Fruit fly (Drosophila melanogaster) whole organism, wandering third instar larva: Measurements from ENCODE around the gene CG46383.
A peak's percentile ranks its signal among the peaks of the same experiment; 100 is the strongest.

Experiments
- Abd-B ChIP-seq: fragments of >200 bp; optimal IDR thresholded peaks from 2 replicates; lab custom pipeline; 2017; ENCODE audit warnings: missing biosample characterization, missing genetic modification characterization
- CG32264 ChIP-seq: fragments of 200-800 bp; sonication (Bioruptor generic); optimal IDR thresholded peaks from 2 replicates; lab custom pipeline; 2016; ENCODE audit warnings: missing biosample characterization, missing genetic modification characterization
- CG9705 ChIP-seq: fragments of 200-800 bp; sonication (Bioruptor generic); optimal IDR thresholded peaks from 2 replicates; lab custom pipeline; 2018; ENCODE audit warnings: missing biosample characterization, mild to moderate bottlenecking, missing genetic modification characterization
- CrebA ChIP-seq: fragments of 200-800 bp; sonication (Bioruptor generic); optimal IDR thresholded peaks from 2 replicates; lab custom pipeline; 2016; ENCODE audit warnings: missing biosample characterization, mild to moderate bottlenecking, missing genetic modification characterization, borderline replicate concordance
- Dfd ChIP-seq: fragments of >200 bp; optimal IDR thresholded peaks from 2 replicates; lab custom pipeline; 2017; ENCODE audit warnings: missing biosample characterization, missing genetic modification characterization
- Dif ChIP-seq: fragments of 200-275, 200-300 bp; sonication (Bioruptor generic); optimal IDR thresholded peaks from 2 replicates; lab custom pipeline; 2018; ENCODE audit warnings: missing biosample characterization, missing genetic modification characterization; ENCODE audit not compliant: partially characterized antibody
- GATAd ChIP-seq: sonication (Bioruptor generic); optimal IDR thresholded peaks from 2 replicates; lab custom pipeline; 2016; ENCODE audit warnings: missing biosample characterization, missing genetic modification characterization
- Hnf4 ChIP-seq: fragments of 200-800 bp; sonication (Bioruptor generic); optimal IDR thresholded peaks from 2 replicates; lab custom pipeline; 2016; ENCODE audit warnings: missing biosample characterization, mild to moderate bottlenecking, missing genetic modification characterization
- Hr78 ChIP-seq: fragments of >200 bp; optimal IDR thresholded peaks from 2 replicates; lab custom pipeline; 2017; ENCODE audit warnings: missing biosample characterization, missing genetic modification characterization
- Hr83 ChIP-seq: fragments of 200-300 bp; sonication (Bioruptor generic); optimal IDR thresholded peaks from 2 replicates; lab custom pipeline; 2016; ENCODE audit warnings: missing biosample characterization, mild to moderate bottlenecking, missing genetic modification characterization, moderate library complexity; ENCODE audit not compliant: poor library complexity, severe bottlenecking
- Jra ChIP-seq: sonication (Bioruptor generic); optimal IDR thresholded peaks from 2 replicates; lab custom pipeline; 2016; ENCODE audit warnings: missing biosample characterization, missing genetic modification characterization
- Mio ChIP-seq: sonication (Bioruptor generic); optimal IDR thresholded peaks from 2 replicates; lab custom pipeline; 2016; ENCODE audit warnings: missing biosample characterization, missing genetic modification characterization
- Myc ChIP-seq: fragments of >200 bp; optimal IDR thresholded peaks from 2 replicates; lab custom pipeline; 2017
- N ChIP-seq: fragments of >200 bp; optimal IDR thresholded peaks from 2 replicates; lab custom pipeline; 2018; ENCODE audit warnings: missing biosample characterization, missing external identifiers, missing genetic modification characterization
- Sp1 ChIP-seq: fragments of 200-800 bp; sonication (Bioruptor generic); optimal IDR thresholded peaks from 3 replicates; lab custom pipeline; 2019; ENCODE audit warnings: missing biosample characterization, mild to moderate bottlenecking, missing genetic modification characterization, moderate library complexity
- Vsx2 ChIP-seq: fragments of 200-300, 225-300 bp; sonication (Bioruptor generic); optimal IDR thresholded peaks from 2 replicates; lab custom pipeline; 2018; ENCODE audit warnings: missing biosample characterization, missing genetic modification characterization; ENCODE audit not compliant: partially characterized antibody
- br ChIP-seq: fragments of 200-800 bp; sonication (Bioruptor generic); optimal IDR thresholded peaks from 2 replicates; lab custom pipeline; 2016; ENCODE audit warnings: missing biosample characterization, missing genetic modification characterization
- dl ChIP-seq, 2 experiments: fragments of 175-275, 200-275 bp in 1 of 2; fragments of 200-275 bp in 1 of 2; sonication (Bioruptor generic); optimal IDR thresholded peaks; lab custom pipeline; 2018; ENCODE audit warnings: mild to moderate bottlenecking in 2 of 2, missing biosample characterization in 2 of 2, missing genetic modification characterization in 2 of 2, moderate library complexity in 2 of 2; ENCODE audit not compliant: partially characterized antibody in 2 of 2, insufficient read depth in 1 of 2
- dmrt93B ChIP-seq: fragments of 200-800 bp; sonication (Bioruptor generic); optimal IDR thresholded peaks from 2 replicates; lab custom pipeline; 2018; ENCODE audit warnings: missing biosample characterization, mild to moderate bottlenecking, missing genetic modification characterization
- h ChIP-seq: fragments of 200-800 bp; sonication (Bioruptor generic); optimal IDR thresholded peaks from 3 replicates; lab custom pipeline; 2016; ENCODE audit warnings: missing biosample characterization, mild to moderate bottlenecking, missing genetic modification characterization
- jim ChIP-seq: fragments of 175-275, 200-325 bp; sonication (Bioruptor generic); optimal IDR thresholded peaks from 2 replicates; lab custom pipeline; 2016; ENCODE audit warnings: missing biosample characterization, mild to moderate bottlenecking, missing genetic modification characterization
- lola ChIP-seq: fragments of >200 bp; optimal IDR thresholded peaks from 2 replicates; lab custom pipeline; 2017; ENCODE audit warnings: missing biosample characterization, missing genetic modification characterization
- pan ChIP-seq: fragments of >200 bp; optimal IDR thresholded peaks from 2 replicates; lab custom pipeline; 2017
- psq ChIP-seq: fragments of 200-800 bp; sonication (Bioruptor generic); optimal IDR thresholded peaks from 3 replicates; lab custom pipeline; 2017; ENCODE audit warnings: missing biosample characterization, mild to moderate bottlenecking, missing genetic modification characterization, moderate library complexity
- rgr ChIP-seq: fragments of 200-800 bp; sonication (Bioruptor generic); optimal IDR thresholded peaks from 3 replicates; lab custom pipeline; 2016; ENCODE audit warnings: missing biosample characterization, mild to moderate bottlenecking, missing genetic modification characterization
- sage ChIP-seq: fragments of 200-800 bp; sonication (Bioruptor generic); optimal IDR thresholded peaks from 2 replicates; lab custom pipeline; 2016; ENCODE audit warnings: missing biosample characterization, mild to moderate bottlenecking, missing genetic modification characterization
- sv ChIP-seq: fragments of 200-800 bp; sonication (Bioruptor generic); optimal IDR thresholded peaks from 3 replicates; lab custom pipeline; 2016; ENCODE audit warnings: missing biosample characterization, missing genetic modification characterization
- tai ChIP-seq: sonication (Bioruptor generic); optimal IDR thresholded peaks from 2 replicates; lab custom pipeline; 2016; ENCODE audit warnings: missing biosample characterization, missing genetic modification characterization
- usp ChIP-seq: fragments of >200 bp; optimal IDR thresholded peaks from 2 replicates; lab custom pipeline; 2017; ENCODE audit warnings: missing biosample characterization, missing genetic modification characterization
- woc ChIP-seq: sonication (Bioruptor generic); optimal IDR thresholded peaks from 2 replicates; lab custom pipeline; 2016; ENCODE audit warnings: missing biosample characterization, mild to moderate bottlenecking, missing genetic modification characterization

Gene CG46383

DNA sequence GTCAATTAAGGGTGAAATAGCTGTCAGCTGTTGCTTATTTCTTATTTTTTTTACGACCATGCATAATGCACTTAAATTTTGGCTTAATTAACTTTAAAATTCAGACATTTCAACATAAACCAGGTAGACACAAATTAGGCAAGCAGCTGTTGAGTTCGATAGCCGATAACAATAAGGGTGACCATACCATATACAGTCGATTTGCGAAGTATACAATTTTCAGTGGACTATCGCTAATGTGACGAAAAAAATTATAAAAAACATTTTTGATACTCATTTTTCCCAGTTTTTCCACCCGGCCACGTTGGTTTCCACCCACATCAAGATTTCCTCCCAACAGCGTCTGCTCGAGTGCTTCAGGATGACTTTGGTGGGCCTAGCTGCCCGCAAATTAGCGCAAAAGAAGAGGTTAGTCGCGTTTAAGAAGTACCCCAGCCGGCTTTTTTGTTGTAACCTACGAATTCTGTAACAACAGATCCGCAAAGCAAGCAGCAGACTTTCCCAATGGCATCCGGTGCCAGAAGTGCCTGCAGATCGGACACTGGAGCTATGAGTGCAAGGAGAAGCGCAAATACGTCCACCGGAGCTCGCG, 13.0 kb upstream of the CG46383 start, which contains the start of the genes CG4287 and CG5516:
CG4287 (minus strand) TSS at position 178 of the 592 bp plus-strand sequence.
CG5516 (plus strand) TSS at position 195 of the 592 bp plus-strand sequence.
- TF ChIP-seq Hnf4 (GFP tag; lab: Kevin White, UChicago) (peak; percentile 66), sv (GFP tag; lab: Kevin White, UChicago) (no peak), Abd-B (GFP tag; lab: Kevin White, UChicago) (no peak), rgr (GFP tag; lab: Kevin White, UChicago) (no peak), GATAd (GFP tag; lab: Kevin White, UChicago) (no peak), tai (GFP tag; lab: Kevin White, UChicago) (no peak), dmrt93B (GFP tag; lab: Kevin White, UChicago) (no peak), Dfd (no peak), Hr83 (GFP tag; lab: Kevin White, UChicago) (no peak), Sp1 (GFP tag; lab: Kevin White, UChicago) (no peak), usp (GFP tag; lab: Kevin White, UChicago) (no peak), Jra (peak; percentile 55)
- TF ChIP-seq, all 38 proteins: peak for 2

DNA sequence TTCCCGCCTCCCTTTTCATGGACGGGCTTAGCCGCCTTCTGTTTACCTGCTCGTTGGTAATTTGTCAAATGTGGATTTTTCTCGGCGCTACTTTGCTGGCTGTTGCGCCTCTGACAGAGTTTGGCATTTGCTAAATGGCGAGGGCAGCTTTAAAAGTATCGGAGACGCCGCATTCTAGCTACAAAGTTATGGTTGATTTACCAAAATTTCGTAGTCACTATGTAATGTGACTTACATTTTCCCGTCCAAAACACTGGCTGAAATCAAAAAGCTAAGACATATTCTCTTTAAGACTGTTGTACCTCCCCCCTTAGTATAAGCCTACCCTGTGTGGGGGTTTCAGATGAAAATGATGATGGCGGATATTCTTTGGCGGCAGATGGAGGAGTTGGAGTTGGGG, 3.1 kb downstream of the CG46383 start:
- TF ChIP-seq rgr (GFP tag; lab: Kevin White, UChicago) (no peak), Vsx2 (GFP tag; lab: Kevin White, UChicago) (no peak), Hr78 (GFP tag; lab: Kevin White, UChicago) (no peak), sv (GFP tag; lab: Kevin White, UChicago) (no peak), CG9705 (GFP tag; lab: Kevin White, UChicago) (no peak), GATAd (GFP tag; lab: Kevin White, UChicago) (no peak), br (GFP tag; lab: Kevin White, UChicago) (no peak), Abd-B (GFP tag; lab: Kevin White, UChicago) (no peak), Mio (no peak), Sp1 (GFP tag; lab: Kevin White, UChicago) (no peak)

- no peak for TF ChIP-seq N (GFP tag; lab: Kevin White, UChicago)
- no peak for TF ChIP-seq psq (GFP tag; lab: Kevin White, UChicago)
- no peak for TF ChIP-seq Sp1 (GFP tag; lab: Kevin White, UChicago)
- no peak for TF ChIP-seq dl (GFP tag; optimal IDR thresholded peaks at IDR 0.05; lab: Kevin White, UChicago; ENCODE audit: insufficient read depth in 1 of 2, partially characterized antibody in 2 of 2)
- TF ChIP-seq CG32264 (GFP tag; lab: Kevin White, UChicago): no peak
- TF ChIP-seq pan: no peak
- no peak for TF ChIP-seq Myc (lab: Kevin White, UChicago)
- no peak for TF ChIP-seq h (GFP tag; lab: Kevin White, UChicago)
- TF ChIP-seq jim (GFP tag; lab: Kevin White, UChicago): no peak
- no peak for TF ChIP-seq GATAd (GFP tag; lab: Kevin White, UChicago)
- no peak for TF ChIP-seq sage (GFP tag; lab: Kevin White, UChicago)
- TF ChIP-seq CrebA (GFP tag; lab: Kevin White, UChicago): no peak
- TF ChIP-seq lola (GFP tag; lab: Kevin White, UChicago): no peak
- TF ChIP-seq Hr78 (GFP tag; lab: Kevin White, UChicago): no peak
- no peak for TF ChIP-seq usp (GFP tag; lab: Kevin White, UChicago)
- TF ChIP-seq Hr83 (GFP tag; lab: Kevin White, UChicago): no peak
- no peak for TF ChIP-seq Abd-B (GFP tag; lab: Kevin White, UChicago)
- no peak for TF ChIP-seq Dif
- no peak for TF ChIP-seq Hnf4 (GFP tag; lab: Kevin White, UChicago)
- no peak for TF ChIP-seq Vsx2 (GFP tag; lab: Kevin White, UChicago)
- TF ChIP-seq, all 38 proteins: peak for 0
Observed at dm6 chr3R:15937708-15938107, 13.0 kb downstream of the CG46383 start.

DNA sequence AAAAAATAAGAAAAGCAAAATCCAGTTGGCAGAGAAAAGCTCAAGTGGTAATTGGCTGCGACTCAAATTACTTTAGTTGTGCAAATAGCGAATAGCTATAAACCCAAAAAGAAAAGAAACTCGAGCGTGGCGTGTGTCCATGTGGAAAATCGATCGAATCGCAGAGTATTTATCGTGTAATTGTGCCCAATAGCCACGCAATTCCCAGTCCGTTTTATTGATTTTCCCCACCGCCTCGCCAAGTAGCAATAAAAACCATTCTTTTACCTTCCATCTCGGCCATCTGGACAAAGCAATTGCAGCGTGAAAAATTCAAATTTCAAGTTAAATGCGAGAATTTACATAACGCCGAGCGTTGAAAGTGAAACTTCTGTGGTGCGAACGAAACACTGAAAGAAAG, 15.2 kb downstream of the CG46383 start:
- TF ChIP-seq pan (no peak), CG9705 (GFP tag; lab: Kevin White, UChicago) (no peak), Mio (no peak)

DNA sequence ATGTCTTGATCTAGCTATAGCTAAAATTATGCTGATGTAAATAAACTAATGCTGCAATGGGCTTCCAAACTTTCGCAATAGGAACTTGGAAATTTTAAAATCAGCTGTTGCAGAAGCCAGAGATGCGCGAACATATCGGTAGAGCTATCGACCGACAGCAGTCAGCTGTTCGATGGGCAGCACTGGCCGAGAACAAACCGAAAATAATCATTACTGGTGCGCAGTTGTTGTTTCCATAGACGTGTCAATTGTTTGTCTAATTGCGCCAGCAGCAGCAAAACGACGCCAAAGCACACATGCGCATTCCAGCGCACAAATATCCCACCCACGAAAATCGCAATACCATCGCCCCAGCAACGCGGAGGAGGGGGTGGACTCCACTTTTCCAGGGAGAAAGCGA, 15.8 kb downstream of the CG46383 start, which contains the start of gene Sap47:
Sap47 (plus strand) TSS at position 149 of the 400 bp plus-strand sequence.
- TF ChIP-seq woc (GFP tag; lab: Kevin White, UChicago) (no peak), sage (GFP tag; lab: Kevin White, UChicago) (peak; percentile 11), rgr (GFP tag; lab: Kevin White, UChicago) (peak; percentile 27), Vsx2 (GFP tag; lab: Kevin White, UChicago) (peak; percentile 55), Dif (no peak), Jra (no peak), psq (GFP tag; lab: Kevin White, UChicago) (no peak)
